Worm (Caenorhabditis elegans): ENCODE measurements around the gene C17B7.3.

ce11 chrV:3355544-3355943 is 12.9 kb downstream of the C17B7.3 start:
- TF ChIP-seq unc-120 (tag; optimal IDR thresholded peaks at IDR 0.05; ENCODE audit: poor library complexity, severe bottlenecking) (no peak), unc-39 (tag; optimal IDR thresholded peaks at IDR 0.05) (no peak), mep-1 (tag; optimal IDR thresholded peaks at IDR 0.05) (no peak), ztf-11 (tag; optimal IDR thresholded peaks at IDR 0.05) (no peak), elt-1 (tag; optimal IDR thresholded peaks at IDR 0.05; ENCODE audit: borderline replicate concordance, insufficient read depth) (no peak), mab-5 (tag; optimal IDR thresholded peaks at IDR 0.05) (no peak), nhr-76 (tag; optimal IDR thresholded peaks at IDR 0.05) (no peak), lsy-2 (tag; optimal IDR thresholded peaks at IDR 0.05) (no peak), pha-4 (tag; optimal IDR thresholded peaks at IDR 0.05) (no peak), snpc-4 (tag; optimal IDR thresholded peaks at IDR 0.05) (no peak), ces-1 (GFP tag; optimal IDR thresholded peaks at IDR 0.05) (no peak), lin-32 (GFP tag; optimal IDR thresholded peaks at IDR 0.05) (no peak), nhr-28 (tag; optimal IDR thresholded peaks at IDR 0.05) (no peak)

Measured in whole organism, mixed stage, embryonic.